Worm (Caenorhabditis elegans): Measurements from ENCODE around the gene srh-252.

DNA sequence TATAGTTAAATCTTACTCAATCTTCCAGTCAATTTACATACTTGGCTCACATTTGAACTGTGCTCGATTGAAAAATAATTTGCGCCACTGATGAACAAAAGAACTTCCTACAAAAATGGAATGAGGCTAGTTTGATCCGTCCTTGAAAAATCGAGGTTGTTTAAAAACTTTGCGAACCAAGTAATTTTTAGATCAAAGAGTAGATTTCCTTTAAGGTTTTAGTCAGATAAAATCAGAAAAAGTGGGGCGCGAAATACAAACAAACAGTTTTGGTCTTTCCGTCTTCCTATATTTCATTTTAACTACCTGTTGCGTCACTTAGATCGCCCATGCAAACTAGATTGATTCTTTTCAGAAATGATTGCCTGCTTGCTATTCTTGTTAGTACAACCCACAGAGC is 21.4 kb downstream of the srh-252 start, which contains the start of gene Y68A4A.10:
- TF ChIP-seq mes-4 (tag; optimal IDR thresholded peaks at IDR 0.05) = no peak
- TF ChIP-seq ccch-3 (GFP tag; optimal IDR thresholded peaks at IDR 0.05) = no peak
- TF ChIP-seq snpc-1.3 (tag; optimal IDR thresholded peaks at IDR 0.05; ENCODE audit: insufficient read depth) = no peak
- TF ChIP-seq Y67H2A.10 (GFP tag; conservative IDR thresholded peaks at IDR 0.05) = no peak
- no peak for TF ChIP-seq him-1 (tag; optimal IDR thresholded peaks at IDR 0.05)
- TF ChIP-seq athp-1 (tag; optimal IDR thresholded peaks at IDR 0.05) = no peak
- no peak for TF ChIP-seq efl-1 (GFP tag; optimal IDR thresholded peaks at IDR 0.05)
- TF ChIP-seq somi-1 (GFP tag; optimal IDR thresholded peaks at IDR 0.05) = no peak
- no peak for TF ChIP-seq attf-3 (GFP tag; conservative IDR thresholded peaks at IDR 0.05)
- TF ChIP-seq F33H1.4 (GFP tag; IDR thresholded peaks at IDR 0.05) = no peak
- TF ChIP-seq Y53G8AR.9 (GFP tag; conservative IDR thresholded peaks at IDR 0.05) = no peak
